Fruit fly (Drosophila melanogaster) whole organism, larva: Measurements from ENCODE around the gene CG34167.

Experiments used
- noc ChIP-seq: fragments of 200-800 bp; sonication (Bioruptor generic); optimal IDR thresholded peaks from 3 replicates; lab custom pipeline; 2019; ENCODE audit warnings: missing biosample characterization, mild to moderate bottlenecking, missing genetic modification characterization, moderate library complexity

CG34167 gene

dm6 chr2L:16003541-16003940 is at the start of gene CG34167:
CG34167 (minus strand) TSS chr2L:16003641.
- no peak for TF ChIP-seq noc (tag; lab: Kevin White, UChicago)

- TF ChIP-seq noc (tag; lab: Kevin White, UChicago): no peak
Measured at dm6 chr2L:16049647-16050046, 46.2 kb upstream of the CG34167 start, which contains the start of gene beat-Ia. beat-Ia (plus strand) TSS chr2L:16049965.

dm6 chr2L:16042385-16043071 is 39.1 kb upstream of the CG34167 start:
- TF ChIP-seq noc (tag; lab: Kevin White, UChicago): no peak

dm6 chr2L:16041727-16042126 is 38.3 kb upstream of the CG34167 start, which contains the start of the genes BicC and CG45084:
BicC (plus strand) TSS chr2L:16042047.
CG45084 (plus strand) TSS chr2L:16042047.
- TF ChIP-seq noc (tag; lab: Kevin White, UChicago): no peak

dm6 chr2L:16040255-16040654 is 36.8 kb upstream of the CG34167 start:
- no peak for TF ChIP-seq noc (tag; lab: Kevin White, UChicago)

dm6 chr2L:16026693-16027092 is 23.3 kb upstream of the CG34167 start:
- TF ChIP-seq noc (tag; lab: Kevin White, UChicago): no peak

dm6 chr2L:16006179-16006578 is 2.7 kb upstream of the CG34167 start, which contains the start of gene CG31820:
CG31820 (minus strand) TSS chr2L:16006279.
- no peak for TF ChIP-seq noc (tag; lab: Kevin White, UChicago)

dm6 chr2L:16004025-16004424 is 584 bp upstream of the CG34167 start, which contains the start of the genes CG13245 and CG43816:
CG13245 (plus strand) TSS chr2L:16004325.
CG43816 (plus strand) TSS chr2L:16004325.
- TF ChIP-seq noc (tag; lab: Kevin White, UChicago): no peak

dm6 chr2L:16000199-16000598 is 3.2 kb downstream of the CG34167 start, which contains the start of gene beat-Ic:
beat-Ic (plus strand) TSS chr2L:16000291.
- no peak for TF ChIP-seq noc (tag; lab: Kevin White, UChicago)

dm6 chr2L:15979186-15979585 is 24.3 kb downstream of the CG34167 start, which contains the start of gene CG10839:
CG10839 (plus strand) TSS chr2L:15979486.
- TF ChIP-seq noc (tag; lab: Kevin White, UChicago): no peak

- no peak for TF ChIP-seq noc (tag; lab: Kevin White, UChicago)
Measured at dm6 chr2L:15962335-15962734, 41.1 kb downstream of the CG34167 start, which contains the start of gene beat-Ib. beat-Ib (minus strand) TSS chr2L:15962435.

dm6 chr2L:15957558-15957957 is 45.9 kb downstream of the CG34167 start, which contains the start of gene CG18063:
CG18063 (plus strand) TSS chr2L:15957858.
- no peak for TF ChIP-seq noc (tag; lab: Kevin White, UChicago)
